Worm (Caenorhabditis elegans) whole organism, young adult: ENCODE data around the gene cwp-2.

Source experiments
- B0019.2 ChIP-seq: fragments of 200-800 bp; sonication (Bioruptor generic); conservative IDR thresholded peaks from 2 replicates; pipeline ENCODE4 v1.3.6; 2022; ENCODE audit warnings: missing genetic modification reagents, missing genetic modification characterization, missing compliant biosample characterization
- D2030.7 ChIP-seq: fragments of 200-800 bp; sonication (Bioruptor generic); IDR thresholded peaks from 2 replicates; pipeline ENCODE4 v1.3.6; 2022; ENCODE audit warnings: missing genetic modification reagents, missing genetic modification characterization, missing compliant biosample characterization
- F33H1.4 ChIP-seq: fragments of 200-800 bp; sonication (Bioruptor generic); IDR thresholded peaks from 2 replicates; pipeline ENCODE4 v1.3.6; 2022; ENCODE audit warnings: missing genetic modification reagents, missing genetic modification characterization, missing compliant biosample characterization
- F39B2.1 ChIP-seq: fragments of 200-800 bp; sonication (Bioruptor generic); IDR thresholded peaks from 2 replicates; pipeline ENCODE4 v1.3.6; 2022; ENCODE audit warnings: missing genetic modification reagents, missing genetic modification characterization, missing compliant biosample characterization
- F52B5.7 ChIP-seq: sonication (generic microtip); optimal IDR thresholded peaks from 2 replicates; lab custom pipeline; 2016; ENCODE audit warnings: mild to moderate bottlenecking, missing genetic modification characterization, missing compliant biosample characterization
- F57C9.4 ChIP-seq: sonication (generic microtip); optimal IDR thresholded peaks from 2 replicates; lab custom pipeline; 2017; ENCODE audit warnings: mild to moderate bottlenecking, missing genetic modification characterization, missing compliant biosample characterization
- Y95B8A.8 ChIP-seq: fragments of 200-800 bp; sonication (Bioruptor generic); IDR thresholded peaks from 2 replicates; pipeline ENCODE4 v1.3.6; 2022; ENCODE audit warnings: missing genetic modification reagents, missing genetic modification characterization, missing compliant biosample characterization
- aptf-2 ChIP-seq: fragments of 200-800 bp; sonication (Bioruptor generic); conservative IDR thresholded peaks from 2 replicates; pipeline ENCODE4 v1.3.6; 2022; ENCODE audit warnings: missing genetic modification reagents, missing genetic modification characterization, missing compliant biosample characterization
- athp-1 ChIP-seq: sonication (generic microtip); optimal IDR thresholded peaks from 2 replicates; lab custom pipeline; 2017; ENCODE audit warnings: mild to moderate bottlenecking, missing genetic modification characterization, missing compliant biosample characterization
- attf-3 ChIP-seq: fragments of 200-800 bp; sonication (Bioruptor generic); conservative IDR thresholded peaks from 2 replicates; pipeline ENCODE4 v1.3.6; 2022; ENCODE audit warnings: missing genetic modification reagents, missing genetic modification characterization, missing compliant biosample characterization
- bed-2 ChIP-seq: fragments of 200-800 bp; sonication (Bioruptor generic); IDR thresholded peaks from 2 replicates; pipeline ENCODE4 v1.3.6; 2022; ENCODE audit warnings: missing genetic modification reagents, missing genetic modification characterization, missing compliant biosample characterization
- cebp-2 ChIP-seq: fragments of 200-800 bp; sonication (Bioruptor generic); IDR thresholded peaks from 2 replicates; pipeline ENCODE4 v1.3.6; 2022; ENCODE audit warnings: missing genetic modification characterization, missing compliant biosample characterization
- ceh-100 ChIP-seq: fragments of 200-800 bp; sonication (Bioruptor generic); IDR thresholded peaks from 2 replicates; pipeline ENCODE4 v1.3.6; 2022; ENCODE audit warnings: missing genetic modification reagents, missing genetic modification characterization, missing compliant biosample characterization
- ceh-58 ChIP-seq: fragments of 200-800 bp; sonication (Bioruptor generic); IDR thresholded peaks from 2 replicates; pipeline ENCODE4 v1.3.6; 2022; ENCODE audit warnings: missing genetic modification characterization, missing compliant biosample characterization
- ceh-79 ChIP-seq: sonication (generic microtip); optimal IDR thresholded peaks from 2 replicates; lab custom pipeline; 2017; ENCODE audit warnings: mild to moderate bottlenecking, missing genetic modification characterization, missing compliant biosample characterization
- ceh-91 ChIP-seq: fragments of 200-800 bp; sonication (Bioruptor generic); IDR thresholded peaks from 2 replicates; pipeline ENCODE4 v1.3.6; 2022; ENCODE audit warnings: missing genetic modification reagents, missing genetic modification characterization, missing compliant biosample characterization
- dox-1 ChIP-seq: fragments of 200-800 bp; sonication (Bioruptor generic); IDR thresholded peaks from 2 replicates; pipeline ENCODE4 v1.3.6; 2022; ENCODE audit warnings: missing genetic modification reagents, missing genetic modification characterization, missing compliant biosample characterization
- egrh-3 ChIP-seq: fragments of 200-800 bp; sonication (Bioruptor generic); IDR thresholded peaks from 2 replicates; pipeline ENCODE4 v1.3.6; 2022; ENCODE audit warnings: missing genetic modification reagents, missing genetic modification characterization, missing compliant biosample characterization
- ekl-4 ChIP-seq: fragments of 200-800 bp; sonication (Bioruptor generic); IDR thresholded peaks from 2 replicates; pipeline ENCODE4 v1.3.6; 2022; ENCODE audit warnings: missing genetic modification reagents, missing genetic modification characterization, missing compliant biosample characterization
- gei-17 ChIP-seq: fragments of 200-800 bp; sonication (Bioruptor generic); optimal IDR thresholded peaks from 2 replicates; lab custom pipeline; 2018; ENCODE audit warnings: mild to moderate bottlenecking, missing genetic modification characterization, missing compliant biosample characterization
- hrde-1 ChIP-seq: sonication (generic microtip); optimal IDR thresholded peaks from 2 replicates; lab custom pipeline; 2016; ENCODE audit warnings: missing genetic modification characterization, mild to moderate bottlenecking, missing compliant biosample characterization, moderate library complexity, missing genotype, missing genetic modification reagents, borderline replicate concordance
- lin-26 ChIP-seq: fragments of 200-800 bp; sonication (Bioruptor generic); IDR thresholded peaks from 2 replicates; pipeline ENCODE4 v1.3.6; 2022; ENCODE audit warnings: missing genetic modification reagents, missing genetic modification characterization, missing compliant biosample characterization
- lin-35 ChIP-seq, 3 experiments: fragments of 150-350 bp in 2 of 3; sonication (generic microtip) in 1 of 3; optimal IDR thresholded peaks; 2 replicates each; lab custom pipeline; 2014 to 2018; ENCODE audit warnings: missing biosample characterization in 3 of 3, missing genetic modification characterization in 3 of 3, missing genetic modification reagents in 3 of 3
- lin-40 ChIP-seq: sonication (generic microtip); optimal IDR thresholded peaks from 2 replicates; lab custom pipeline; 2016; ENCODE audit warnings: missing genetic modification characterization, mild to moderate bottlenecking, missing compliant biosample characterization, missing genotype, missing genetic modification reagents
- lin-54 ChIP-seq: fragments of 200-800 bp; sonication (Bioruptor generic); optimal IDR thresholded peaks from 2 replicates; lab custom pipeline; 2018; ENCODE audit warnings: mild to moderate bottlenecking, missing genetic modification characterization, missing compliant biosample characterization
- lsl-1 ChIP-seq: fragments of 200-800 bp; sonication (Bioruptor generic); optimal IDR thresholded peaks from 2 replicates; lab custom pipeline; 2018; ENCODE audit warnings: mild to moderate bottlenecking, missing genetic modification characterization, moderate library complexity, missing compliant biosample characterization
- lsy-27 ChIP-seq: sonication (generic microtip); optimal IDR thresholded peaks from 2 replicates; lab custom pipeline; 2017; ENCODE audit warnings: missing genetic modification characterization, mild to moderate bottlenecking, missing compliant biosample characterization, antibody characterized with exemption, missing genotype, borderline replicate concordance; ENCODE audit not compliant: insufficient read depth
- madf-3 ChIP-seq: fragments of 200-800 bp; sonication (Bioruptor generic); IDR thresholded peaks from 2 replicates; pipeline ENCODE4 v1.3.6; 2022; ENCODE audit warnings: missing genetic modification reagents, missing genetic modification characterization, missing compliant biosample characterization
- madf-6 ChIP-seq: fragments of 200-800 bp; sonication (Bioruptor generic); IDR thresholded peaks from 2 replicates; pipeline ENCODE4 v1.3.6; 2022; ENCODE audit warnings: missing genetic modification reagents, missing genetic modification characterization, missing compliant biosample characterization
- madf-8 ChIP-seq: fragments of 200-800 bp; sonication (Bioruptor generic); conservative IDR thresholded peaks from 2 replicates; pipeline ENCODE4 v1.3.6; 2022; ENCODE audit warnings: missing genetic modification reagents, missing genetic modification characterization, missing compliant biosample characterization
- pbrm-1 ChIP-seq: fragments of 200-800 bp; sonication (Bioruptor generic); IDR thresholded peaks from 2 replicates; pipeline ENCODE4 v1.3.6; 2022; ENCODE audit warnings: missing genetic modification reagents, missing genetic modification characterization, missing compliant biosample characterization
- pha-4 ChIP-seq: fragments of 150-350 bp; sonication (generic microtip); optimal IDR thresholded peaks from 2 replicates; lab custom pipeline; 2014; ENCODE audit warnings: missing biosample characterization, missing genetic modification reagents, missing genetic modification characterization
- repo-1 ChIP-seq: sonication (generic microtip); optimal IDR thresholded peaks from 2 replicates; lab custom pipeline; 2017; ENCODE audit warnings: mild to moderate bottlenecking, missing genetic modification characterization, missing compliant biosample characterization
- snpc-1.3 ChIP-seq: sonication (generic microtip); optimal IDR thresholded peaks from 2 replicates; lab custom pipeline; 2017; ENCODE audit warnings: missing genetic modification characterization, mild to moderate bottlenecking, missing compliant biosample characterization, antibody characterized with exemption, moderate library complexity, missing genotype, missing genetic modification reagents; ENCODE audit not compliant: insufficient read depth
- snpc-4 ChIP-seq, 5 experiments: fragments of 150-350 bp in 1 of 5; sonication (generic microtip) in 4 of 5; optimal IDR thresholded peaks; 2 replicates each; lab custom pipeline; 2014 to 2018; ENCODE audit warnings: missing genetic modification characterization in 5 of 5, missing biosample characterization in 3 of 5, antibody characterized with exemption in 2 of 5, mild to moderate bottlenecking in 2 of 5, missing compliant biosample characterization in 2 of 5, missing genotype in 2 of 5, moderate library complexity in 2 of 5, missing genetic modification reagents in 1 of 5
- tbp1 ChIP-seq: fragments of 200-800 bp; sonication (Bioruptor generic); optimal IDR thresholded peaks from 2 replicates; lab custom pipeline; 2018; ENCODE audit warnings: mild to moderate bottlenecking, missing genetic modification characterization, missing compliant biosample characterization
- tlf-1 ChIP-seq: fragments of 200-800 bp; sonication (Bioruptor generic); optimal IDR thresholded peaks from 2 replicates; lab custom pipeline; 2018; ENCODE audit warnings: mild to moderate bottlenecking, missing genetic modification characterization, missing compliant biosample characterization
- unc-62 ChIP-seq: fragments of 150-350 bp; optimal IDR thresholded peaks from 2 replicates; lab custom pipeline; 2014; ENCODE audit warnings: missing biosample characterization, missing genetic modification reagents, missing genetic modification characterization
- xnd-1 ChIP-seq: sonication (generic microtip); optimal IDR thresholded peaks from 2 replicates; lab custom pipeline; 2016; ENCODE audit warnings: missing genotype, missing genetic modification reagents, missing genetic modification characterization, missing compliant biosample characterization
- zfh-2 ChIP-seq: fragments of 200-800 bp; sonication (Bioruptor generic); conservative IDR thresholded peaks from 2 replicates; pipeline ENCODE4 v1.3.6; 2022; ENCODE audit warnings: missing genetic modification reagents, missing genetic modification characterization, missing compliant biosample characterization
- ztf-18 ChIP-seq: sonication (generic microtip); optimal IDR thresholded peaks from 2 replicates; lab custom pipeline; 2016; ENCODE audit warnings: missing genotype, mild to moderate bottlenecking, missing genetic modification characterization, missing compliant biosample characterization
- ztf-25 ChIP-seq: fragments of 200-800 bp; sonication (Bioruptor generic); IDR thresholded peaks from 2 replicates; pipeline ENCODE4 v1.3.6; 2022; ENCODE audit warnings: missing genetic modification reagents, missing genetic modification characterization, missing compliant biosample characterization
- ztf-28 ChIP-seq: fragments of 200-800 bp; sonication (Bioruptor generic); IDR thresholded peaks from 2 replicates; pipeline ENCODE4 v1.3.6; 2022; ENCODE audit warnings: missing genetic modification reagents, missing genetic modification characterization, missing compliant biosample characterization

cwp-2 gene

ce11 chrV:4891305-4891704 is 48.9 kb upstream of the cwp-2 start (continued):
- TF ChIP-seq ceh-58 (GFP tag; lab: Robert Waterston, UW) = 0 out of 2 replicates have a peak, but pooled peaks have one; percentile 15
- TF ChIP-seq madf-3 = peak; percentile 81
- TF ChIP-seq unc-62 (GFP tag; lab: Kevin White, UChicago) = no peak
- no peak for TF ChIP-seq F52B5.7 (tag; lab: Kevin White, UChicago)
- TF ChIP-seq, all 124 proteins: peak for 37

- TF ChIP-seq cebp-2 = no peak
- peak; percentile 81 for TF ChIP-seq zfh-2 (GFP tag; lab: Robert Waterston, UW)
- TF ChIP-seq egrh-3 (GFP tag; lab: Robert Waterston, UW) = peak; percentile 70; the same call in 1 of the 2 replicates
Measured at ce11 chrV:4890781-4891180, 48.3 kb upstream of the cwp-2 start.

- TF ChIP-seq ceh-91 (GFP tag; lab: Robert Waterston, UW) (peak; percentile 99), ztf-18 (tag; lab: Kevin White, UChicago) (peak; percentile 29), ceh-79 (tag; lab: Kevin White, UChicago) (no peak), lsl-1 (peak; percentile 99), Y95B8A.8 (GFP tag; lab: Robert Waterston, UW) (peak; percentile 93), tlf-1 (GFP tag; lab: Kevin White, UChicago) (peak; percentile 92), dox-1 (GFP tag; lab: Robert Waterston, UW) (peak; percentile 95), repo-1 (no peak), madf-6 (GFP tag; lab: Robert Waterston, UW) (peak; percentile 100), lin-54 (GFP tag; lab: Kevin White, UChicago) (peak; percentile 88), lin-26 (GFP tag; lab: Robert Waterston, UW) (peak; percentile 21; the same call in 1 of the 2 replicates), tbp1 (GFP tag; lab: Kevin White, UChicago) (peak; percentile 66), madf-8 (GFP tag; lab: Robert Waterston, UW) (peak; percentile 100), pbrm-1 (GFP tag; lab: Robert Waterston, UW) (peak; percentile 80), snpc-4 (GFP tag; optimal IDR thresholded peaks at IDR 0.05; lab: Kevin White, UChicago) (peak; percentile 58), snpc-4 (tag; optimal IDR thresholded peaks at IDR 0.05; lab: Kevin White, UChicago) (peak in 3 of 4 experiments; percentile 32 to 70 (median 62)), bed-2 (GFP tag; lab: Robert Waterston, UW) (0 out of 2 replicates have a peak, but pooled peaks have one; percentile 11), aptf-2 (GFP tag; lab: Robert Waterston, UW) (peak; percentile 66), F57C9.4 (tag; lab: Kevin White, UChicago) (no peak), pha-4 (tag; lab: Kevin White, UChicago) (no peak), F33H1.4 (GFP tag; lab: Robert Waterston, UW) (peak; percentile 92), ekl-4 (GFP tag; lab: Robert Waterston, UW) (peak; percentile 90), lsy-27 (tag; lab: Kevin White, UChicago) (no peak), gei-17 (GFP tag; lab: Kevin White, UChicago) (no peak), attf-3 (GFP tag; lab: Robert Waterston, UW) (peak; percentile 67), F39B2.1 (GFP tag; lab: Robert Waterston, UW) (0 out of 2 replicates have a peak, but pooled peaks have one; percentile 54), hrde-1 (tag; lab: Kevin White, UChicago) (peak; percentile 41), ztf-28 (GFP tag; lab: Robert Waterston, UW) (peak; percentile 94), lin-40 (no peak), xnd-1 (tag; lab: Kevin White, UChicago) (peak; percentile 99), athp-1 (tag; lab: Kevin White, UChicago) (peak; percentile 51), D2030.7 (GFP tag; lab: Robert Waterston, UW) (peak; percentile 98), snpc-1.3 (tag; lab: Kevin White, UChicago) (peak; percentile 86), ceh-100 (GFP tag; lab: Robert Waterston, UW) (peak; percentile 38; the same call in 1 of the 2 replicates), lin-35 (GFP tag; optimal IDR thresholded peaks at IDR 0.05; lab: Kevin White, UChicago) (peak in 2 of 3 experiments; percentile 58 to 93), B0019.2 (GFP tag; lab: Robert Waterston, UW) (peak; percentile 93), ztf-25 (GFP tag; lab: Robert Waterston, UW) (0 out of 2 replicates have a peak, but pooled peaks have one; percentile 69)
Measured at ce11 chrV:4889976-4890479, 47.6 kb upstream of the cwp-2 start, which contains the start of gene T19H12.2. T19H12.2 (plus strand) TSS chrV:4890429.
